Worm (Caenorhabditis elegans) whole organism, L3 larva: Measurements from ENCODE around the gene T28A11.13.

Source experiments
- egl-27 ChIP-seq: sonication (generic microtip); optimal IDR thresholded peaks from 4 replicates; lab custom pipeline; 2017; ENCODE audit warnings: missing biosample characterization, missing genetic modification reagents, missing genetic modification characterization
- fkh-10 ChIP-seq: sonication (generic microtip); optimal IDR thresholded peaks from 2 replicates; lab custom pipeline; 2017; ENCODE audit warnings: missing biosample characterization, missing genetic modification reagents, missing genetic modification characterization
- nhr-77 ChIP-seq: fragments of 150-350 bp; optimal IDR thresholded peaks from 2 replicates; lab custom pipeline; 2014; ENCODE audit warnings: missing biosample characterization, missing genetic modification characterization
- snpc-4 ChIP-seq: fragments of 150-350 bp; optimal IDR thresholded peaks from 2 replicates; lab custom pipeline; 2014; ENCODE audit warnings: missing biosample characterization, missing genetic modification characterization
- tbx-2 ChIP-seq: sonication (generic microtip); optimal IDR thresholded peaks from 2 replicates; lab custom pipeline; 2016; ENCODE audit warnings: mild to moderate bottlenecking, missing genetic modification characterization, missing compliant biosample characterization
- unc-62 ChIP-seq: fragments of 150-350 bp; sonication (generic microtip); optimal IDR thresholded peaks from 4 replicates; lab custom pipeline; 2014; ENCODE audit warnings: missing biosample characterization, missing genetic modification reagents, missing genetic modification characterization

- TF ChIP-seq unc-62 (GFP tag; lab: Kevin White, UChicago): no peak
- TF ChIP-seq nhr-77: no peak
- TF ChIP-seq tbx-2 (tag; lab: Kevin White, UChicago): no peak
- TF ChIP-seq fkh-10: no peak
- TF ChIP-seq egl-27 (tag; lab: Kevin White, UChicago): no peak
- TF ChIP-seq snpc-4 (tag; lab: Kevin White, UChicago): no peak
These were observed 22.7 kb downstream of the T28A11.13 start, which contains the start of gene K08D9.2 for ce11 chrV:3227373-3227772.
